Worm (Caenorhabditis elegans) whole organism, L2 larva: ENCODE measurements around the gene srd-19.
A peak's percentile ranks its signal among the peaks of the same experiment; 100 is the strongest.

ENCODE experiments used
- C34F6.9 ChIP-seq: fragments of 150-350 bp; optimal IDR thresholded peaks from 2 replicates; lab custom pipeline; 2014; ENCODE audit warnings: missing biosample characterization, missing genetic modification characterization
- F13H6.1 ChIP-seq: sonication (generic microtip); optimal IDR thresholded peaks from 2 replicates; lab custom pipeline; 2016; ENCODE audit warnings: missing genetic modification characterization, missing compliant biosample characterization
- R02D3.7 ChIP-seq: fragments of 150-350 bp; optimal IDR thresholded peaks from 2 replicates; lab custom pipeline; 2014; ENCODE audit warnings: missing biosample characterization, missing genetic modification characterization
- Y55F3AM.14 ChIP-seq: fragments of 200-800 bp; sonication (Bioruptor generic); optimal IDR thresholded peaks from 2 replicates; lab custom pipeline; 2018; ENCODE audit warnings: mild to moderate bottlenecking, missing genetic modification characterization, missing compliant biosample characterization
- ZK546.5 ChIP-seq: sonication (generic microtip); optimal IDR thresholded peaks from 2 replicates; lab custom pipeline; 2017; ENCODE audit warnings: missing biosample characterization, missing genetic modification characterization
- alr-1 ChIP-seq: fragments of 150-350 bp; optimal IDR thresholded peaks from 2 replicates; lab custom pipeline; 2014; ENCODE audit warnings: missing biosample characterization, missing genetic modification characterization
- aly-2 ChIP-seq: fragments of 150-350 bp; optimal IDR thresholded peaks from 2 replicates; lab custom pipeline; 2014; ENCODE audit warnings: missing biosample characterization, missing genetic modification characterization
- ama-1 ChIP-seq: fragments of 150-350 bp; optimal IDR thresholded peaks from 2 replicates; lab custom pipeline; 2018; ENCODE audit warnings: inconsistent platforms
- blmp-1 ChIP-seq: sonication (generic microtip); optimal IDR thresholded peaks from 2 replicates; lab custom pipeline; 2017; ENCODE audit warnings: missing genetic modification characterization, mild to moderate bottlenecking, missing compliant biosample characterization, antibody characterized with exemption, moderate library complexity; ENCODE audit not compliant: insufficient read depth
- ceh-16 ChIP-seq: fragments of 150-350 bp; optimal IDR thresholded peaks from 2 replicates; lab custom pipeline; 2014; ENCODE audit warnings: missing biosample characterization, missing genetic modification characterization
- crh-2 ChIP-seq: sonication (generic microtip); optimal IDR thresholded peaks from 2 replicates; lab custom pipeline; 2017; ENCODE audit warnings: missing biosample characterization, missing genetic modification characterization
- dmd-4 ChIP-seq: sonication (generic microtip); optimal IDR thresholded peaks from 2 replicates; lab custom pipeline; 2017; ENCODE audit warnings: missing biosample characterization, missing genetic modification characterization
- egl-27 ChIP-seq: sonication (generic microtip); optimal IDR thresholded peaks from 3 replicates; lab custom pipeline; 2017; ENCODE audit warnings: missing biosample characterization, missing genetic modification reagents, missing genetic modification characterization
- elt-1 ChIP-seq: fragments of 150-350 bp; optimal IDR thresholded peaks from 2 replicates; lab custom pipeline; 2014; ENCODE audit warnings: missing biosample characterization, missing genetic modification characterization
- elt-3 ChIP-seq: sonication (generic microtip); optimal IDR thresholded peaks from 2 replicates; lab custom pipeline; 2017; ENCODE audit warnings: missing biosample characterization, missing genetic modification characterization
- fos-1 ChIP-seq: fragments of 150-350 bp; optimal IDR thresholded peaks from 2 replicates; lab custom pipeline; 2014; ENCODE audit warnings: missing biosample characterization, missing genetic modification characterization
- gmeb-1 ChIP-seq: fragments of 150-350 bp; optimal IDR thresholded peaks from 2 replicates; lab custom pipeline; 2014; ENCODE audit warnings: missing biosample characterization, missing genetic modification characterization
- lin-11 ChIP-seq: fragments of 150-350 bp; sonication (generic microtip); optimal IDR thresholded peaks from 2 replicates; lab custom pipeline; 2014; ENCODE audit warnings: missing biosample characterization, missing genetic modification characterization, inconsistent platforms, mixed read lengths
- lin-13 ChIP-seq: fragments of 150-350 bp; optimal IDR thresholded peaks from 2 replicates; lab custom pipeline; 2014; ENCODE audit warnings: missing biosample characterization, missing genetic modification reagents, missing genetic modification characterization
- lin-39 ChIP-seq: fragments of 150-350 bp; optimal IDR thresholded peaks from 2 replicates; lab custom pipeline; 2014; ENCODE audit warnings: missing biosample characterization, missing genetic modification reagents, missing genetic modification characterization
- lsy-2 ChIP-seq, 2 experiments: fragments of 150-350 bp in 1 of 2; sonication (generic microtip) in 1 of 2; optimal IDR thresholded peaks; 2 replicates each; lab custom pipeline; 2014 to 2017; ENCODE audit warnings: missing biosample characterization in 2 of 2, missing genetic modification characterization in 2 of 2
- mab-5 ChIP-seq: fragments of 150-350 bp; optimal IDR thresholded peaks from 2 replicates; lab custom pipeline; 2014; ENCODE audit warnings: missing biosample characterization, missing genetic modification characterization
- mbf-1 ChIP-seq: sonication (generic microtip); optimal IDR thresholded peaks from 2 replicates; lab custom pipeline; 2017; ENCODE audit warnings: missing biosample characterization, missing genetic modification characterization
- mdl-1 ChIP-seq, 2 experiments: fragments of 150-350 bp in 1 of 2; sonication (generic microtip) in 1 of 2; optimal IDR thresholded peaks; 2 replicates each; lab custom pipeline; 2017; ENCODE audit warnings: missing biosample characterization in 2 of 2, missing genetic modification characterization in 2 of 2
- nhr-10 ChIP-seq: sonication (generic microtip); optimal IDR thresholded peaks from 2 replicates; lab custom pipeline; 2017; ENCODE audit warnings: missing biosample characterization, missing genetic modification characterization
- nhr-11 ChIP-seq: fragments of 150-350 bp; optimal IDR thresholded peaks from 2 replicates; lab custom pipeline; 2014; ENCODE audit warnings: missing biosample characterization, missing genetic modification characterization
- nhr-12 ChIP-seq: fragments of 150-350 bp; optimal IDR thresholded peaks from 2 replicates; lab custom pipeline; 2014; ENCODE audit warnings: missing biosample characterization, missing genetic modification characterization
- nhr-129 ChIP-seq: fragments of 150-350 bp; optimal IDR thresholded peaks from 2 replicates; lab custom pipeline; 2014; ENCODE audit warnings: missing biosample characterization, missing genetic modification characterization
- nhr-23 ChIP-seq: fragments of 150-350 bp; optimal IDR thresholded peaks from 2 replicates; lab custom pipeline; 2014; ENCODE audit warnings: missing biosample characterization, missing genetic modification reagents, missing genetic modification characterization
- nhr-25 ChIP-seq: fragments of 150-350 bp; sonication (generic microtip); optimal IDR thresholded peaks from 3 replicates; lab custom pipeline; 2014; ENCODE audit warnings: missing biosample characterization, missing genetic modification characterization
- nhr-6 ChIP-seq: fragments of 150-350 bp; optimal IDR thresholded peaks from 2 replicates; lab custom pipeline; 2014; ENCODE audit warnings: missing biosample characterization, missing genetic modification characterization
- peb-1 ChIP-seq: fragments of 150-350 bp; optimal IDR thresholded peaks from 2 replicates; lab custom pipeline; 2014; ENCODE audit warnings: missing biosample characterization, missing genetic modification characterization
- sma-3 ChIP-seq: sonication (generic microtip); optimal IDR thresholded peaks from 2 replicates; lab custom pipeline; 2016; ENCODE audit warnings: missing genetic modification reagents, missing genetic modification characterization, missing compliant biosample characterization
- sma-9 ChIP-seq, 2 experiments: fragments of 150-350 bp in 1 of 2; sonication (generic microtip) in 1 of 2; optimal IDR thresholded peaks; 2 replicates each; lab custom pipeline; 2014 to 2016; ENCODE audit warnings: missing genetic modification characterization in 2 of 2, mild to moderate bottlenecking in 1 of 2, missing biosample characterization in 1 of 2, missing compliant biosample characterization in 1 of 2, missing genetic modification reagents in 1 of 2, moderate library complexity in 1 of 2
- unc-39 ChIP-seq: fragments of 150-350 bp; optimal IDR thresholded peaks from 2 replicates; lab custom pipeline; 2014; ENCODE audit warnings: missing biosample characterization, missing genetic modification characterization
- unc-55 ChIP-seq: fragments of 150-350 bp; sonication (generic microtip); optimal IDR thresholded peaks from 3 replicates; lab custom pipeline; 2014; ENCODE audit warnings: missing biosample characterization, missing genetic modification reagents, missing genetic modification characterization
- unc-62 ChIP-seq: fragments of 150-350 bp; optimal IDR thresholded peaks from 2 replicates; lab custom pipeline; 2014; ENCODE audit warnings: missing biosample characterization, missing genetic modification reagents, missing genetic modification characterization
- zag-1 ChIP-seq: fragments of 150-350 bp; optimal IDR thresholded peaks from 2 replicates; lab custom pipeline; 2014; ENCODE audit warnings: missing biosample characterization, missing genetic modification characterization
- ztf-11 ChIP-seq: sonication (generic microtip); optimal IDR thresholded peaks from 2 replicates; lab custom pipeline; 2017; ENCODE audit warnings: missing biosample characterization, missing genetic modification characterization

Gene srd-19

DNA sequence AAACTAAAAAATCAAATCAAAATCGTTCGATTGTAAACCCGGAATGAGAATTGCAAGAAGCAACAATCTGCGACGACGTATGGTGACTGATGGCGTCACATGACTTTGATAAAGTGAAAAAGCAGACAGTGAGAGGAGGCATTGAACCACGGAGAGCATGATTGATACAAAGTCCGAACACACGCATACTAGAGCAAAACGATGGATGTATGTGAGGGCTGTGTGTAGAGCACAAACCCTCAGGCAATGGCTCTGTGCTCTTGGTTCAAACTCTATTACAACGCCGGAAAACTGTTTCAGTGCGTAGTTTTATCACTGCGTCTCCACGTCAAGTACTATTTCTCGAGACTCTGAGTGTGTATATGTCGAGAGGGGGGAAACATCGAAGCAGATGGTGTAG is 26.0 kb downstream of the srd-19 start:
- TF ChIP-seq sma-9 (GFP tag; optimal IDR thresholded peaks at IDR 0.05; lab: Kevin White, UChicago) (peak; percentile 42), sma-9 (tag; optimal IDR thresholded peaks at IDR 0.05; lab: Kevin White, UChicago) (no peak), Y55F3AM.14 (GFP tag; lab: Kevin White, UChicago) (no peak), C34F6.9 (tag; lab: Kevin White, UChicago) (peak; percentile 31), F13H6.1 (tag; lab: Kevin White, UChicago) (peak; percentile 3), mab-5 (no peak), lsy-2 (tag; optimal IDR thresholded peaks at IDR 0.05; lab: Kevin White, UChicago) (peak in 1 of 2 experiments; percentile 18), nhr-25 (tag; lab: Kevin White, UChicago) (no peak), nhr-129 (tag; lab: Kevin White, UChicago) (peak; percentile 80), nhr-11 (tag; lab: Kevin White, UChicago) (no peak), lin-39 (tag; lab: Kevin White, UChicago) (peak; percentile 72), unc-55 (peak; percentile 4), blmp-1 (no peak), alr-1 (tag; lab: Kevin White, UChicago) (no peak)

ce11 chrV:13401669-13402068 is 26.9 kb downstream of the srd-19 start:
- no peak for TF ChIP-seq lin-11 (tag; lab: Kevin White, UChicago)
- TF ChIP-seq nhr-129 (tag; lab: Kevin White, UChicago), result no peak
- no peak for TF ChIP-seq ZK546.5 (tag; lab: Kevin White, UChicago)
- TF ChIP-seq R02D3.7 (tag; lab: Kevin White, UChicago), result no peak
- no peak for TF ChIP-seq Y55F3AM.14 (GFP tag; lab: Kevin White, UChicago)
- TF ChIP-seq lsy-2 (tag; optimal IDR thresholded peaks at IDR 0.05; lab: Kevin White, UChicago), result no peak
- TF ChIP-seq dmd-4 (tag; lab: Kevin White, UChicago), result no peak
- no peak for TF ChIP-seq nhr-6 (tag; lab: Kevin White, UChicago)
- TF ChIP-seq unc-39 (tag; lab: Kevin White, UChicago), result no peak
- TF ChIP-seq gmeb-1 (tag; lab: Kevin White, UChicago), result no peak

DNA sequence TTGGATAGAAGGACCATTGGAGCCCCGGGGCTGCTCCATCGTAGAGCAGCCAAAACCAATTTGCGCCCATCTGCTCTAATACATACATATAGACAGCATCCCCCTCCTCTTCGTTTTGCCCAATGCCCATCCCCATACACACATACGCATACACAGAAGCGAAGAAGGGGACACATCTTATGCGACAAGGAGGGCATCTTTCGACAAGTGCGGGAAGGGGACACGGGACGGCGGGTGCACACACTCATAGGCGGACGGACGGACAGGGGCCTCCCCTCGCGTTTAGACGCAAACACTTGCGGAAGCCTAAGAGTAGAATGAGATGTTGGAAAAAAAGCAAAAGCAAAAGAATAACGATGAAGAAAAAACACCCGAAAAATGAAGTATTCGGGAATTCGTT is 32.1 kb downstream of the srd-19 start:
- peak; percentile 48 for TF ChIP-seq zag-1 (tag; lab: Kevin White, UChicago)
- TF ChIP-seq F13H6.1 (tag; lab: Kevin White, UChicago), result no peak
- no peak for TF ChIP-seq fos-1 (tag; lab: Kevin White, UChicago)
- peak; percentile 17 for TF ChIP-seq nhr-129 (tag; lab: Kevin White, UChicago)
- TF ChIP-seq Y55F3AM.14 (GFP tag; lab: Kevin White, UChicago), result peak; percentile 39

DNA sequence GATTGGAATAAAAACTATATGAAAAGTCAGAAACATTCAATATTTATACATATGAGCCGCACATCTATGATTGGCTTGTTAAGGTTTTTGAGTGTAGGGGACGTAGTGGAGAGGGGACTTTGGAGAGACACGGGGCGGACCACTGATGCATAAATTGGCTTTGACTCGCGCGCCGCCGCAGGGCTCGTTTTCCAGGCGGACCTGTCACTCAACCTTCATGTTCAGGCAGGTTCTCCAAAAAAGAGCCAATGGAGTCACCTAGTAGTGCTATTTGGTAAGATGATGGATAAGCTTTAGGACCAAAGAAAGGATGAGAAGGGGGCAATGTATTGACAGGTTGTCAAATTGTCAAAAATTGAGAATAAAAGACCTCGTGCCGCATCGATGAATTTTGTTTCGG is 33.6 kb downstream of the srd-19 start:
- TF ChIP-seq ceh-16 (tag; lab: Kevin White, UChicago), result no peak
- no peak for TF ChIP-seq aly-2
- no peak for TF ChIP-seq egl-27 (tag; lab: Kevin White, UChicago)
- TF ChIP-seq nhr-10 (tag; lab: Kevin White, UChicago), result no peak
- TF ChIP-seq elt-1 (tag; lab: Kevin White, UChicago), result no peak
- no peak for TF ChIP-seq nhr-6 (tag; lab: Kevin White, UChicago)
- TF ChIP-seq alr-1 (tag; lab: Kevin White, UChicago), result no peak
- no peak for TF ChIP-seq zag-1 (tag; lab: Kevin White, UChicago)
- no peak for TF ChIP-seq unc-62 (GFP tag; lab: Kevin White, UChicago)
- TF ChIP-seq nhr-25 (tag; lab: Kevin White, UChicago), result no peak
- no peak for TF ChIP-seq peb-1
- no peak for TF ChIP-seq nhr-129 (tag; lab: Kevin White, UChicago)
- no peak for TF ChIP-seq blmp-1
- TF ChIP-seq nhr-12 (tag; lab: Kevin White, UChicago), result no peak
- no peak for TF ChIP-seq ztf-11 (tag; lab: Kevin White, UChicago)
- TF ChIP-seq F13H6.1 (tag; lab: Kevin White, UChicago), result no peak
- no peak for TF ChIP-seq lin-13
- TF ChIP-seq mab-5, result no peak
- no peak for TF ChIP-seq sma-3 (GFP tag; lab: Kevin White, UChicago)
- TF ChIP-seq, all 48 proteins: peak for 0

ce11 chrV:13393333-13393803 is 35.2 kb downstream of the srd-19 start:
- peak; percentile 56 for TF ChIP-seq Y55F3AM.14 (GFP tag; lab: Kevin White, UChicago)
- TF ChIP-seq lsy-2 (tag; optimal IDR thresholded peaks at IDR 0.05; lab: Kevin White, UChicago), result peak in 1 of 2 experiments; percentile 13
- no peak for TF ChIP-seq nhr-23 (tag; lab: Kevin White, UChicago)
- no peak for TF ChIP-seq ztf-11 (tag; lab: Kevin White, UChicago)
- peak; percentile 28 for TF ChIP-seq nhr-129 (tag; lab: Kevin White, UChicago)
- TF ChIP-seq alr-1 (tag; lab: Kevin White, UChicago), result no peak
- TF ChIP-seq mdl-1 (tag; optimal IDR thresholded peaks at IDR 0.05; lab: Kevin White, UChicago), result no peak
- peak; percentile 31 for TF ChIP-seq C34F6.9 (tag; lab: Kevin White, UChicago)
- TF ChIP-seq nhr-10 (tag; lab: Kevin White, UChicago), result no peak
- TF ChIP-seq dmd-4 (tag; lab: Kevin White, UChicago), result no peak
- TF ChIP-seq nhr-6 (tag; lab: Kevin White, UChicago), result no peak
- TF ChIP-seq ceh-16 (tag; lab: Kevin White, UChicago), result no peak
- TF ChIP-seq sma-3 (GFP tag; lab: Kevin White, UChicago), result peak; percentile 5
- TF ChIP-seq crh-2 (tag; lab: Kevin White, UChicago), result no peak
- TF ChIP-seq ama-1 (lab: Kevin White, UChicago), result no peak
- TF ChIP-seq elt-3, result no peak
- TF ChIP-seq F13H6.1 (tag; lab: Kevin White, UChicago), result peak; percentile 72
- no peak for TF ChIP-seq lin-11 (tag; lab: Kevin White, UChicago)
- no peak for TF ChIP-seq nhr-25 (tag; lab: Kevin White, UChicago)
- no peak for TF ChIP-seq peb-1
- TF ChIP-seq nhr-12 (tag; lab: Kevin White, UChicago), result no peak
- no peak for TF ChIP-seq lin-39 (tag; lab: Kevin White, UChicago)
- TF ChIP-seq egl-27 (tag; lab: Kevin White, UChicago), result no peak
- peak; percentile 2 for TF ChIP-seq sma-9 (GFP tag; optimal IDR thresholded peaks at IDR 0.05; lab: Kevin White, UChicago)
- TF ChIP-seq sma-9 (tag; optimal IDR thresholded peaks at IDR 0.05; lab: Kevin White, UChicago), result no peak
- TF ChIP-seq fos-1 (tag; lab: Kevin White, UChicago), result no peak
- TF ChIP-seq mbf-1 (tag; lab: Kevin White, UChicago), result no peak
- no peak for TF ChIP-seq unc-62 (GFP tag; lab: Kevin White, UChicago)
- TF ChIP-seq, all 48 proteins: peak for 7
